Worm (Caenorhabditis elegans) whole organism, young adult: ENCODE measurements around the gene natb-1.
A peak's percentile ranks its signal among the peaks of the same experiment; 100 is the strongest.

ENCODE experiments used
- B0035.1 ChIP-seq: sonication (generic microtip); optimal IDR thresholded peaks from 2 replicates; lab custom pipeline; 2016; ENCODE audit warnings: missing genetic modification characterization, mild to moderate bottlenecking, missing compliant biosample characterization, missing genotype, missing genetic modification reagents
- B0336.3 ChIP-seq: fragments of 200-800 bp; sonication (Bioruptor generic); IDR thresholded peaks from 2 replicates; pipeline ENCODE4 v1.3.6; 2022; ENCODE audit warnings: missing genetic modification characterization, missing compliant biosample characterization
- C06A6.2 ChIP-seq: fragments of 200-800 bp; sonication (Bioruptor generic); conservative IDR thresholded peaks from 2 replicates; pipeline ENCODE4 v1.3.6; 2022; ENCODE audit warnings: missing genetic modification characterization, missing compliant biosample characterization
- F23B12.7 ChIP-seq: sonication (generic microtip); optimal IDR thresholded peaks from 2 replicates; lab custom pipeline; 2017; ENCODE audit warnings: missing genetic modification characterization, mild to moderate bottlenecking, missing compliant biosample characterization, antibody characterized with exemption, moderate library complexity; ENCODE audit not compliant: insufficient read depth
- F37B4.10 ChIP-seq: fragments of 200-800 bp; sonication (Bioruptor generic); IDR thresholded peaks from 2 replicates; pipeline ENCODE4 v1.3.6; 2022; ENCODE audit warnings: missing genetic modification characterization, missing compliant biosample characterization
- F49E8.2 ChIP-seq: sonication (generic microtip); optimal IDR thresholded peaks from 3 replicates; lab custom pipeline; 2017; ENCODE audit warnings: missing genetic modification characterization, mild to moderate bottlenecking, missing compliant biosample characterization, antibody characterized with exemption, moderate library complexity; ENCODE audit not compliant: insufficient read depth
- F55B11.4 ChIP-seq: sonication (generic microtip); optimal IDR thresholded peaks from 2 replicates; lab custom pipeline; 2016; ENCODE audit warnings: missing compliant biosample characterization, missing genetic modification characterization, borderline replicate concordance; ENCODE audit not compliant: insufficient read depth
- T07F8.4 ChIP-seq: sonication (generic microtip); optimal IDR thresholded peaks from 2 replicates; lab custom pipeline; 2016; ENCODE audit warnings: mild to moderate bottlenecking, missing genetic modification characterization, moderate library complexity, missing compliant biosample characterization
- T26A5.8 ChIP-seq: sonication (generic microtip); optimal IDR thresholded peaks from 2 replicates; lab custom pipeline; 2016; ENCODE audit warnings: missing genetic modification characterization, missing compliant biosample characterization
- Y53F4B.3 ChIP-seq: fragments of 200-800 bp; sonication (Bioruptor generic); IDR thresholded peaks from 2 replicates; pipeline ENCODE4 v1.3.6; 2022; ENCODE audit warnings: missing genetic modification reagents, missing genetic modification characterization, missing compliant biosample characterization
- Y53G8AR.9 ChIP-seq: fragments of 200-800 bp; sonication (Bioruptor generic); conservative IDR thresholded peaks from 2 replicates; pipeline ENCODE4 v1.3.6; 2022; ENCODE audit warnings: missing genetic modification reagents, missing genetic modification characterization, missing compliant biosample characterization
- Y56A3A.18 ChIP-seq: fragments of 200-800 bp; sonication (Bioruptor generic); IDR thresholded peaks from 2 replicates; pipeline ENCODE4 v1.3.6; 2022; ENCODE audit warnings: missing genetic modification reagents, missing genetic modification characterization, missing compliant biosample characterization
- Y67H2A.10 ChIP-seq: fragments of 200-800 bp; sonication (Bioruptor generic); conservative IDR thresholded peaks from 2 replicates; pipeline ENCODE4 v1.3.6; 2022; ENCODE audit warnings: missing genetic modification reagents, missing genetic modification characterization, missing compliant biosample characterization
- Y95B8A.8 ChIP-seq: fragments of 200-800 bp; sonication (Bioruptor generic); IDR thresholded peaks from 2 replicates; pipeline ENCODE4 v1.3.6; 2022; ENCODE audit warnings: missing genetic modification reagents, missing genetic modification characterization, missing compliant biosample characterization
- ZK185.1 ChIP-seq: sonication (generic microtip); optimal IDR thresholded peaks from 2 replicates; lab custom pipeline; 2016; ENCODE audit warnings: mild to moderate bottlenecking, missing genetic modification characterization, missing compliant biosample characterization; ENCODE audit not compliant: poor library complexity, severe bottlenecking
- ama-1 ChIP-seq, 3 experiments: fragments of 150-350 bp in 1 of 3; sonication (generic microtip) in 2 of 3; optimal IDR thresholded peaks; 2 replicates each; lab custom pipeline; 2014 to 2018; ENCODE audit warnings: missing biosample characterization in 2 of 3, missing genetic modification characterization in 2 of 3, missing genetic modification reagents in 2 of 3
- aptf-3 ChIP-seq: fragments of 200-800 bp; sonication (Bioruptor generic); IDR thresholded peaks from 2 replicates; pipeline ENCODE4 v1.3.6; 2022; ENCODE audit warnings: missing genetic modification characterization, missing compliant biosample characterization
- atf-7 ChIP-seq: sonication (generic microtip); optimal IDR thresholded peaks from 2 replicates; lab custom pipeline; 2017; ENCODE audit warnings: mild to moderate bottlenecking, missing genetic modification characterization, missing compliant biosample characterization
- attf-3 ChIP-seq: fragments of 200-800 bp; sonication (Bioruptor generic); conservative IDR thresholded peaks from 2 replicates; pipeline ENCODE4 v1.3.6; 2022; ENCODE audit warnings: missing genetic modification reagents, missing genetic modification characterization, missing compliant biosample characterization
- attf-5 ChIP-seq: fragments of 200-800 bp; sonication (Bioruptor generic); optimal IDR thresholded peaks from 2 replicates; lab custom pipeline; 2018; ENCODE audit warnings: mild to moderate bottlenecking, missing genetic modification characterization, missing compliant biosample characterization
- attf-6 ChIP-seq: fragments of 200-800 bp; sonication (Bioruptor generic); IDR thresholded peaks from 2 replicates; pipeline ENCODE4 v1.3.6; 2022; ENCODE audit warnings: missing genetic modification reagents, missing genetic modification characterization, missing compliant biosample characterization
- ccch-3 ChIP-seq: fragments of 200-800 bp; sonication (Bioruptor generic); optimal IDR thresholded peaks from 2 replicates; lab custom pipeline; 2018; ENCODE audit warnings: mild to moderate bottlenecking, missing genetic modification characterization, missing compliant biosample characterization
- cebp-1 ChIP-seq, 2 experiments: fragments of 200-800 bp in 1 of 2; sonication (Bioruptor generic) in 1 of 2; sonication (generic microtip) in 1 of 2; IDR thresholded peaks in 1 of 2; optimal IDR thresholded peaks in 1 of 2; 2 replicates each; pipeline versions ENCODE4 v1.3.6 to Lab custom; 2017 to 2022; ENCODE audit warnings: missing compliant biosample characterization in 2 of 2, missing genetic modification characterization in 2 of 2, mild to moderate bottlenecking in 1 of 2, missing genetic modification reagents in 1 of 2, moderate library complexity in 1 of 2
- cebp-2 ChIP-seq: fragments of 200-800 bp; sonication (Bioruptor generic); IDR thresholded peaks from 2 replicates; pipeline ENCODE4 v1.3.6; 2022; ENCODE audit warnings: missing genetic modification characterization, missing compliant biosample characterization
- chd-7 ChIP-seq: sonication (generic microtip); optimal IDR thresholded peaks from 2 replicates; lab custom pipeline; 2016; ENCODE audit warnings: mild to moderate bottlenecking, missing genetic modification characterization, moderate library complexity, missing compliant biosample characterization
- die-1 ChIP-seq: sonication (generic microtip); optimal IDR thresholded peaks from 2 replicates; lab custom pipeline; 2016; ENCODE audit warnings: missing genotype, mild to moderate bottlenecking, missing genetic modification characterization, missing compliant biosample characterization
- egl-18 ChIP-seq: fragments of 200-800 bp; sonication (Bioruptor generic); IDR thresholded peaks from 2 replicates; pipeline ENCODE4 v1.3.6; 2022; ENCODE audit warnings: missing genetic modification reagents, missing genetic modification characterization, missing compliant biosample characterization
- ekl-4 ChIP-seq: fragments of 200-800 bp; sonication (Bioruptor generic); IDR thresholded peaks from 2 replicates; pipeline ENCODE4 v1.3.6; 2022; ENCODE audit warnings: missing genetic modification reagents, missing genetic modification characterization, missing compliant biosample characterization
- hlh-26 ChIP-seq: fragments of 200-800 bp; sonication (Bioruptor generic); conservative IDR thresholded peaks from 2 replicates; pipeline ENCODE4 v1.3.6; 2022; ENCODE audit warnings: missing genetic modification reagents, missing genetic modification characterization, missing compliant biosample characterization
- lag-1 ChIP-seq: fragments of 200-800 bp; sonication (Bioruptor generic); IDR thresholded peaks from 2 replicates; pipeline ENCODE4 v1.3.6; 2022; ENCODE audit warnings: missing genetic modification reagents, missing genetic modification characterization, missing compliant biosample characterization
- lin-54 ChIP-seq: fragments of 200-800 bp; sonication (Bioruptor generic); optimal IDR thresholded peaks from 2 replicates; lab custom pipeline; 2018; ENCODE audit warnings: mild to moderate bottlenecking, missing genetic modification characterization, missing compliant biosample characterization
- lir-1 ChIP-seq: fragments of 200-800 bp; sonication (Bioruptor generic); conservative IDR thresholded peaks from 2 replicates; pipeline ENCODE4 v1.3.6; 2022; ENCODE audit warnings: missing genetic modification reagents, missing genetic modification characterization, missing compliant biosample characterization
- lsl-1 ChIP-seq: fragments of 200-800 bp; sonication (Bioruptor generic); optimal IDR thresholded peaks from 2 replicates; lab custom pipeline; 2018; ENCODE audit warnings: mild to moderate bottlenecking, missing genetic modification characterization, moderate library complexity, missing compliant biosample characterization
- lsy-27 ChIP-seq: sonication (generic microtip); optimal IDR thresholded peaks from 2 replicates; lab custom pipeline; 2017; ENCODE audit warnings: missing genetic modification characterization, mild to moderate bottlenecking, missing compliant biosample characterization, antibody characterized with exemption, missing genotype, borderline replicate concordance; ENCODE audit not compliant: insufficient read depth
- nhr-80 ChIP-seq: sonication (generic microtip); optimal IDR thresholded peaks from 2 replicates; lab custom pipeline; 2016; ENCODE audit warnings: missing genetic modification characterization, missing compliant biosample characterization
- nhr-90 ChIP-seq: sonication (generic microtip); optimal IDR thresholded peaks from 2 replicates; lab custom pipeline; 2016; ENCODE audit warnings: missing genotype, mild to moderate bottlenecking, missing genetic modification characterization, missing compliant biosample characterization
- pha-4 ChIP-seq: fragments of 150-350 bp; sonication (generic microtip); optimal IDR thresholded peaks from 2 replicates; lab custom pipeline; 2014; ENCODE audit warnings: missing biosample characterization, missing genetic modification reagents, missing genetic modification characterization
- snpc-4 ChIP-seq, 5 experiments: fragments of 150-350 bp in 1 of 5; sonication (generic microtip) in 4 of 5; optimal IDR thresholded peaks; 2 replicates each; lab custom pipeline; 2014 to 2018; ENCODE audit warnings: missing genetic modification characterization in 5 of 5, missing biosample characterization in 3 of 5, antibody characterized with exemption in 2 of 5, mild to moderate bottlenecking in 2 of 5, missing compliant biosample characterization in 2 of 5, missing genotype in 2 of 5, moderate library complexity in 2 of 5, missing genetic modification reagents in 1 of 5
- sptf-2 ChIP-seq: fragments of 200-800 bp; sonication (Bioruptor generic); optimal IDR thresholded peaks from 2 replicates; lab custom pipeline; 2018; ENCODE audit warnings: mild to moderate bottlenecking, missing genetic modification characterization, missing compliant biosample characterization
- tbx-9 ChIP-seq: sonication (generic microtip); optimal IDR thresholded peaks from 2 replicates; lab custom pipeline; 2016; ENCODE audit warnings: borderline replicate concordance, missing genetic modification characterization, inconsistent platforms, missing compliant biosample characterization
- xnd-1 ChIP-seq: sonication (generic microtip); optimal IDR thresholded peaks from 2 replicates; lab custom pipeline; 2016; ENCODE audit warnings: missing genotype, missing genetic modification reagents, missing genetic modification characterization, missing compliant biosample characterization
- zim-3 ChIP-seq: sonication (generic microtip); optimal IDR thresholded peaks from 2 replicates; lab custom pipeline; 2017; ENCODE audit warnings: mild to moderate bottlenecking, missing genetic modification characterization, moderate library complexity, missing compliant biosample characterization
- ztf-18 ChIP-seq: sonication (generic microtip); optimal IDR thresholded peaks from 2 replicates; lab custom pipeline; 2016; ENCODE audit warnings: missing genotype, mild to moderate bottlenecking, missing genetic modification characterization, missing compliant biosample characterization
- ztf-22 ChIP-seq: fragments of 200-800 bp; sonication (Bioruptor generic); optimal IDR thresholded peaks from 2 replicates; lab custom pipeline; 2018; ENCODE audit warnings: mild to moderate bottlenecking, missing genetic modification characterization, moderate library complexity, missing compliant biosample characterization
- ztf-3 ChIP-seq: fragments of 200-800 bp; sonication (Bioruptor generic); optimal IDR thresholded peaks from 2 replicates; lab custom pipeline; 2018; ENCODE audit warnings: mild to moderate bottlenecking, missing genetic modification characterization, missing compliant biosample characterization

Gene natb-1

DNA sequence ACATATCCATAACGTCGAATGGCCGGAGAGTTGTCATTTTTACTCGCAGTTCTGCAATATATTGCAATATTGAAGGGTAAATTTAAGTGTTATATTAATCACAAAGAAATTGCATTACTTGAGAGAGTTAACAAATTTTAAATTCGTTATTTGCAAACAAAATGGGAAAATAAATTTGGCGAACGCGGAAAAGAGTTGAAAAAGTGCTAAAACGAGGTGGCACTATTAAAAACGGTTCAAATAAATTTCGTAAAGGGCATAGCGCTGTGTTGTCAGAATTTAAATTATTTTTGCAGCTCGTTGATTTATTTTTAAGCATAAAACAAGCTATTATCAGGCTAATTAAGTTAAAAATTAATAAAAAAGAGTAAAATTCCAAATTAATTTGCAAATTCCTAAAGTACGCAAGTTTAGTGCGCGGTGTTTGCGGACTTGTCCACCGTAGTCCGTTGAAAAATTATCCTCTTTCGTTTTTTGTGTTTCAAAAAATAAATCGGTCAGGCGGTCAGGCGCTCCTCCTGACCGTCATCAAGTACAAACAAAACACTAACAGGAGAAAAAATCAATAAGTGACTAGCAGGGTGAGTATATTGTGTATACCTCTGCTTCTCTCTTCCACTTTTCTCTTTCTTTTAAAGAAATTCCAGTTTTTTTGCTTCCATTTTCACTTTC is at the start of gene natb-1, which contains the start of gene abhd-12:
natb-1 (minus strand) TSS at position 51 of the 672 bp plus-strand sequence.
abhd-12 (plus strand) TSS at position 499 of the 672 bp plus-strand sequence.
- TF ChIP-seq T26A5.8 (tag; lab: Kevin White, UChicago), result no peak
- peak; percentile 91 for TF ChIP-seq attf-5 (GFP tag; lab: Kevin White, UChicago)
- TF ChIP-seq Y53F4B.3 (GFP tag; lab: Robert Waterston, UW), result no peak
- no peak for TF ChIP-seq cebp-1 (GFP tag; IDR thresholded peaks at IDR 0.05; lab: Robert Waterston, UW)
- peak; percentile 46 for TF ChIP-seq cebp-1 (tag; optimal IDR thresholded peaks at IDR 0.05; lab: Kevin White, UChicago)
- no peak for TF ChIP-seq ztf-3 (GFP tag; lab: Kevin White, UChicago)
- no peak for TF ChIP-seq Y95B8A.8 (GFP tag; lab: Robert Waterston, UW)
- no peak for TF ChIP-seq ztf-22 (GFP tag; lab: Kevin White, UChicago)
- no peak for TF ChIP-seq sptf-2
- TF ChIP-seq nhr-80 (tag; lab: Kevin White, UChicago), result peak; percentile 22
- peak; percentile 1 for TF ChIP-seq lin-54 (GFP tag; lab: Kevin White, UChicago)
- TF ChIP-seq ztf-18 (tag; lab: Kevin White, UChicago), result peak; percentile 3
- no peak for TF ChIP-seq lag-1
- no peak for TF ChIP-seq zim-3 (tag; lab: Kevin White, UChicago)
- no peak for TF ChIP-seq Y67H2A.10
- TF ChIP-seq snpc-4 (GFP tag; optimal IDR thresholded peaks at IDR 0.05; lab: Kevin White, UChicago), result no peak
- peak in 2 of 4 experiments; percentile 18 to 19 for TF ChIP-seq snpc-4 (tag; optimal IDR thresholded peaks at IDR 0.05; lab: Kevin White, UChicago)
- TF ChIP-seq Y56A3A.18 (GFP tag; lab: Robert Waterston, UW), result no peak
- TF ChIP-seq B0035.1, result no peak
- TF ChIP-seq F23B12.7 (tag; lab: Kevin White, UChicago), result peak; percentile 10
- no peak for TF ChIP-seq ama-1 (optimal IDR thresholded peaks at IDR 0.05; lab: Kevin White, UChicago)
- no peak for TF ChIP-seq ama-1 (GFP tag; optimal IDR thresholded peaks at IDR 0.05; lab: Kevin White, UChicago)
- no peak for TF ChIP-seq T07F8.4 (tag; lab: Kevin White, UChicago)
- no peak for TF ChIP-seq B0336.3
- TF ChIP-seq lsy-27 (tag; lab: Kevin White, UChicago), result no peak
- TF ChIP-seq lsl-1 (GFP tag; lab: Kevin White, UChicago), result peak; percentile 57
- no peak for TF ChIP-seq nhr-90 (tag; lab: Kevin White, UChicago)
- no peak for TF ChIP-seq hlh-26 (GFP tag; lab: Robert Waterston, UW)
- TF ChIP-seq ccch-3, result no peak
- TF ChIP-seq, all 124 proteins: peak for 8

- TF ChIP-seq aptf-3, result no peak
- TF ChIP-seq atf-7, result no peak
- peak; percentile 56; the same call in 1 of the 2 replicates for TF ChIP-seq attf-6 (GFP tag; lab: Robert Waterston, UW)
- TF ChIP-seq F55B11.4, result no peak
- TF ChIP-seq F49E8.2 (tag; lab: Kevin White, UChicago), result peak; percentile 77
- peak; percentile 46 for TF ChIP-seq xnd-1
- no peak for TF ChIP-seq egl-18
- TF ChIP-seq ekl-4 (GFP tag; lab: Robert Waterston, UW), result 0 out of 2 replicates have a peak, but pooled peaks have one; percentile 47
- TF ChIP-seq lir-1 (GFP tag; lab: Robert Waterston, UW), result no peak
- TF ChIP-seq F37B4.10, result no peak
- TF ChIP-seq die-1 (tag; lab: Kevin White, UChicago), result no peak
- no peak for TF ChIP-seq ZK185.1
- TF ChIP-seq C06A6.2, result no peak
- TF ChIP-seq chd-7 (tag; lab: Kevin White, UChicago), result no peak
- TF ChIP-seq Y53G8AR.9 (GFP tag; lab: Robert Waterston, UW), result no peak; the same call in 1 of the 2 replicates
- no peak for TF ChIP-seq attf-3 (GFP tag; lab: Robert Waterston, UW)
- no peak for TF ChIP-seq cebp-2
- TF ChIP-seq lag-1, result no peak
- TF ChIP-seq tbx-9 (tag; lab: Kevin White, UChicago), result no peak
- TF ChIP-seq pha-4 (tag; lab: Kevin White, UChicago), result no peak
These were observed 47.9 kb upstream of the natb-1 start, which contains the start of gene vars-1 for ce11 chrV:8031121-8031520. TSS of gene vars-1 (plus strand) at chrV:8031411.
